Worm (Caenorhabditis elegans) whole organism, young adult: ENCODE measurements around the gene lir-2.

ENCODE experiments used
- D2030.7 ChIP-seq: fragments of 200-800 bp; sonication (Bioruptor generic); IDR thresholded peaks from 2 replicates; pipeline ENCODE4 v1.3.6; 2022; ENCODE audit warnings: missing genetic modification reagents, missing genetic modification characterization, missing compliant biosample characterization
- F37B4.10 ChIP-seq: fragments of 200-800 bp; sonication (Bioruptor generic); IDR thresholded peaks from 2 replicates; pipeline ENCODE4 v1.3.6; 2022; ENCODE audit warnings: missing genetic modification characterization, missing compliant biosample characterization
- attf-3 ChIP-seq: fragments of 200-800 bp; sonication (Bioruptor generic); conservative IDR thresholded peaks from 2 replicates; pipeline ENCODE4 v1.3.6; 2022; ENCODE audit warnings: missing genetic modification reagents, missing genetic modification characterization, missing compliant biosample characterization
- die-1 ChIP-seq: sonication (generic microtip); optimal IDR thresholded peaks from 2 replicates; lab custom pipeline; 2016; ENCODE audit warnings: missing genotype, mild to moderate bottlenecking, missing genetic modification characterization, missing compliant biosample characterization
- ekl-4 ChIP-seq: fragments of 200-800 bp; sonication (Bioruptor generic); IDR thresholded peaks from 2 replicates; pipeline ENCODE4 v1.3.6; 2022; ENCODE audit warnings: missing genetic modification reagents, missing genetic modification characterization, missing compliant biosample characterization
- him-1 ChIP-seq: sonication (generic microtip); optimal IDR thresholded peaks from 2 replicates; lab custom pipeline; 2016; ENCODE audit warnings: missing genotype, missing genetic modification reagents, missing genetic modification characterization, missing compliant biosample characterization
- hlh-12 ChIP-seq: sonication (generic microtip); optimal IDR thresholded peaks from 2 replicates; lab custom pipeline; 2016; ENCODE audit warnings: missing genetic modification characterization, missing compliant biosample characterization
- mel-28 ChIP-seq: sonication (generic microtip); optimal IDR thresholded peaks from 2 replicates; lab custom pipeline; 2016; ENCODE audit warnings: borderline replicate concordance, mild to moderate bottlenecking, missing genetic modification characterization, missing compliant biosample characterization
- nhr-179 ChIP-seq: sonication (generic microtip); optimal IDR thresholded peaks from 2 replicates; lab custom pipeline; 2016; ENCODE audit warnings: mild to moderate bottlenecking, missing genetic modification characterization, missing compliant biosample characterization
- snpc-4 ChIP-seq, 5 experiments: fragments of 150-350 bp in 1 of 5; sonication (generic microtip) in 4 of 5; optimal IDR thresholded peaks; 2 replicates each; lab custom pipeline; 2014 to 2018; ENCODE audit warnings: missing genetic modification characterization in 5 of 5, missing biosample characterization in 3 of 5, antibody characterized with exemption in 2 of 5, mild to moderate bottlenecking in 2 of 5, missing compliant biosample characterization in 2 of 5, missing genotype in 2 of 5, moderate library complexity in 2 of 5, missing genetic modification reagents in 1 of 5
- unc-62 ChIP-seq: fragments of 150-350 bp; optimal IDR thresholded peaks from 2 replicates; lab custom pipeline; 2014; ENCODE audit warnings: missing biosample characterization, missing genetic modification reagents, missing genetic modification characterization
- zfh-2 ChIP-seq: fragments of 200-800 bp; sonication (Bioruptor generic); conservative IDR thresholded peaks from 2 replicates; pipeline ENCODE4 v1.3.6; 2022; ENCODE audit warnings: missing genetic modification reagents, missing genetic modification characterization, missing compliant biosample characterization
- ztf-25 ChIP-seq: fragments of 200-800 bp; sonication (Bioruptor generic); IDR thresholded peaks from 2 replicates; pipeline ENCODE4 v1.3.6; 2022; ENCODE audit warnings: missing genetic modification reagents, missing genetic modification characterization, missing compliant biosample characterization
- ztf-6 ChIP-seq: fragments of 200-800 bp; sonication (Bioruptor generic); IDR thresholded peaks from 2 replicates; pipeline ENCODE4 v1.3.6; 2022; ENCODE audit warnings: missing genetic modification reagents, missing genetic modification characterization, missing compliant biosample characterization

ce11 chrII:7690384-7690783 lies 23.3 kb downstream of the lir-2 start, which contains the start of gene pid-1:
- no peak for TF ChIP-seq snpc-4 (GFP tag; optimal IDR thresholded peaks at IDR 0.05; lab: Kevin White, UChicago)
- TF ChIP-seq snpc-4 (tag; optimal IDR thresholded peaks at IDR 0.05; lab: Kevin White, UChicago), result no peak
- no peak for TF ChIP-seq F37B4.10 (GFP tag; lab: Robert Waterston, UW)
- no peak for TF ChIP-seq D2030.7 (GFP tag; lab: Robert Waterston, UW)
- no peak for TF ChIP-seq ztf-6
- no peak for TF ChIP-seq mel-28 (tag; lab: Kevin White, UChicago)
- no peak for TF ChIP-seq hlh-12 (tag; lab: Kevin White, UChicago)
- TF ChIP-seq unc-62 (GFP tag; lab: Kevin White, UChicago), result no peak
- TF ChIP-seq attf-3, result no peak
- no peak for TF ChIP-seq ekl-4 (GFP tag; lab: Robert Waterston, UW)
- TF ChIP-seq him-1, result peak; percentile 61
- TF ChIP-seq zfh-2 (GFP tag; lab: Robert Waterston, UW), result no peak
- TF ChIP-seq die-1 (tag; lab: Kevin White, UChicago), result no peak
- no peak for TF ChIP-seq ztf-25 (GFP tag; lab: Robert Waterston, UW)
- TF ChIP-seq nhr-179, result no peak
